Worm (Caenorhabditis elegans) whole organism, L1 larva: ENCODE measurements around the gene gst-7.
"Not testable (repeated sequence)": the region's sequence is repeated elsewhere in the genome, so short reads cannot be mapped to it uniquely, and the experiment has no call there.

Experiments used
- C04F5.9 ChIP-seq: sonication (generic microtip); optimal IDR thresholded peaks from 2 replicates; lab custom pipeline; 2016; ENCODE audit warnings: missing genetic modification characterization, missing compliant biosample characterization
- C16A3.4 ChIP-seq: fragments of 150-350 bp; optimal IDR thresholded peaks from 2 replicates; lab custom pipeline; 2014; ENCODE audit warnings: missing biosample characterization, missing genetic modification characterization
- C34B4.2 ChIP-seq: sonication (generic microtip); optimal IDR thresholded peaks from 2 replicates; lab custom pipeline; 2017; ENCODE audit warnings: mild to moderate bottlenecking, missing genetic modification characterization, missing compliant biosample characterization
- F16B12.6 ChIP-seq: fragments of 150-350 bp; optimal IDR thresholded peaks from 2 replicates; lab custom pipeline; 2014; ENCODE audit warnings: missing biosample characterization, missing genetic modification characterization
- aha-1 ChIP-seq: fragments of 150-350 bp; optimal IDR thresholded peaks from 2 replicates; lab custom pipeline; 2014; ENCODE audit warnings: missing biosample characterization, missing genetic modification characterization
- alr-1 ChIP-seq: fragments of 200-800 bp; sonication (Bioruptor generic); optimal IDR thresholded peaks from 2 replicates; lab custom pipeline; 2018; ENCODE audit warnings: borderline replicate concordance, mild to moderate bottlenecking, missing genetic modification characterization, missing compliant biosample characterization
- blmp-1 ChIP-seq: fragments of 150-350 bp; optimal IDR thresholded peaks from 2 replicates; lab custom pipeline; 2014; ENCODE audit warnings: missing biosample characterization, missing genetic modification characterization
- ceh-63 ChIP-seq: fragments of 200-800 bp; sonication (Bioruptor generic); optimal IDR thresholded peaks from 2 replicates; lab custom pipeline; 2018; ENCODE audit warnings: mild to moderate bottlenecking, missing genetic modification characterization, missing compliant biosample characterization
- ceh-90 ChIP-seq: sonication (generic microtip); optimal IDR thresholded peaks from 2 replicates; lab custom pipeline; 2016; ENCODE audit warnings: missing genetic modification characterization, missing compliant biosample characterization
- efl-1 ChIP-seq, 4 experiments: fragments of 150-350 bp; optimal IDR thresholded peaks in 3 of 4; peaks in 1 of 4; 1 replicate in 1 of 4; 2 replicates in 3 of 4; lab custom pipeline; 2014; ENCODE audit warnings: missing biosample characterization in 2 of 4, missing genetic modification characterization in 2 of 4, missing genetic modification reagents in 2 of 4
- egl-27 ChIP-seq, 2 experiments: fragments of 150-350 bp in 1 of 2; sonication (generic microtip); optimal IDR thresholded peaks; 3 replicates each; lab custom pipeline; 2017 to 2018; ENCODE audit warnings: missing biosample characterization in 2 of 2, missing genetic modification characterization in 2 of 2, missing genetic modification reagents in 2 of 2
- elt-2 ChIP-seq: sonication (generic microtip); optimal IDR thresholded peaks from 2 replicates; lab custom pipeline; 2016; ENCODE audit warnings: missing genetic modification characterization, mild to moderate bottlenecking, inconsistent platforms, missing compliant biosample characterization, missing genetic modification reagents
- elt-3 ChIP-seq, 6 experiments: fragments of 150-350 bp in 1 of 6; sonication (generic microtip); optimal IDR thresholded peaks; 2 replicates each; lab custom pipeline; 2017 to 2018; ENCODE audit warnings: missing biosample characterization in 6 of 6, missing genetic modification characterization in 6 of 6, inconsistent platforms in 1 of 6
- ets-5 ChIP-seq: fragments of 200-800 bp; sonication (Bioruptor generic); IDR thresholded peaks from 2 replicates; pipeline ENCODE4 v1.3.6; 2022; ENCODE audit warnings: missing genetic modification characterization, missing compliant biosample characterization
- grh-1 ChIP-seq: fragments of 200-800 bp; sonication (Bioruptor generic); IDR thresholded peaks from 2 replicates; pipeline ENCODE4 v1.3.6; 2022; ENCODE audit warnings: missing genetic modification reagents, missing genetic modification characterization, missing compliant biosample characterization
- hlh-17 ChIP-seq: fragments of 200-800 bp; sonication (Bioruptor generic); optimal IDR thresholded peaks from 2 replicates; lab custom pipeline; 2018; ENCODE audit warnings: missing genetic modification characterization, mild to moderate bottlenecking, missing compliant biosample characterization, moderate library complexity, borderline replicate concordance
- isw-1 ChIP-seq: fragments of 200-800 bp; sonication (Bioruptor generic); IDR thresholded peaks from 2 replicates; pipeline ENCODE4 v1.3.6; 2022; ENCODE audit warnings: missing genetic modification characterization, missing compliant biosample characterization
- jun-1 ChIP-seq: fragments of 150-350 bp; optimal IDR thresholded peaks from 2 replicates; lab custom pipeline; 2014; ENCODE audit warnings: missing biosample characterization, missing genetic modification reagents, missing genetic modification characterization
- lin-13 ChIP-seq: fragments of 150-350 bp; optimal IDR thresholded peaks from 2 replicates; lab custom pipeline; 2014; ENCODE audit warnings: missing biosample characterization, missing genetic modification reagents, missing genetic modification characterization
- mdl-1 ChIP-seq, 2 experiments: fragments of 150-350 bp; optimal IDR thresholded peaks; 2 replicates each; lab custom pipeline; 2014 to 2017; ENCODE audit warnings: missing biosample characterization in 2 of 2, missing genetic modification characterization in 2 of 2, inconsistent platforms in 1 of 2
- mef-2 ChIP-seq: fragments of 150-350 bp; optimal IDR thresholded peaks from 2 replicates; lab custom pipeline; 2014; ENCODE audit warnings: missing biosample characterization, missing genetic modification characterization
- nhr-12 ChIP-seq: sonication (generic microtip); optimal IDR thresholded peaks from 2 replicates; lab custom pipeline; 2017; ENCODE audit warnings: missing biosample characterization, missing genetic modification characterization
- nhr-20 ChIP-seq: sonication (generic microtip); optimal IDR thresholded peaks from 2 replicates; lab custom pipeline; 2016; ENCODE audit warnings: mild to moderate bottlenecking, missing genetic modification characterization, missing compliant biosample characterization
- nhr-237 ChIP-seq: fragments of 150-350 bp; optimal IDR thresholded peaks from 2 replicates; lab custom pipeline; 2014; ENCODE audit warnings: missing biosample characterization, missing genetic modification characterization
- nhr-76 ChIP-seq: sonication (generic microtip); optimal IDR thresholded peaks from 2 replicates; lab custom pipeline; 2017; ENCODE audit warnings: missing biosample characterization, missing genetic modification characterization
- nhr-77 ChIP-seq: fragments of 150-350 bp; optimal IDR thresholded peaks from 2 replicates; lab custom pipeline; 2014; ENCODE audit warnings: missing biosample characterization, missing genetic modification characterization
- snpc-4 ChIP-seq: fragments of 150-350 bp; optimal IDR thresholded peaks from 2 replicates; lab custom pipeline; 2014; ENCODE audit warnings: missing biosample characterization, missing genetic modification characterization
- tbx-2 ChIP-seq: sonication (generic microtip); optimal IDR thresholded peaks from 2 replicates; lab custom pipeline; 2016; ENCODE audit warnings: missing genetic modification characterization, missing compliant biosample characterization
- unc-130 ChIP-seq: fragments of 150-350 bp; optimal IDR thresholded peaks from 2 replicates; lab custom pipeline; 2017; ENCODE audit warnings: missing biosample characterization, missing genetic modification characterization, inconsistent platforms
- unc-86 ChIP-seq: sonication (generic microtip); optimal IDR thresholded peaks from 2 replicates; lab custom pipeline; 2016; ENCODE audit warnings: missing genetic modification characterization, missing compliant biosample characterization
- unc-98 ChIP-seq: fragments of 200-800 bp; sonication (Bioruptor generic); IDR thresholded peaks from 2 replicates; pipeline ENCODE4 v1.3.6; 2022; ENCODE audit warnings: missing genetic modification characterization, missing compliant biosample characterization
- vab-15 ChIP-seq: sonication (generic microtip); optimal IDR thresholded peaks from 2 replicates; lab custom pipeline; 2017; ENCODE audit warnings: missing genotype, mild to moderate bottlenecking, missing genetic modification characterization, missing compliant biosample characterization
- zag-1 ChIP-seq: fragments of 150-350 bp; optimal IDR thresholded peaks from 2 replicates; lab custom pipeline; 2014; ENCODE audit warnings: missing biosample characterization, missing genetic modification characterization
- ztf-11 ChIP-seq, 2 experiments: sonication (generic microtip); optimal IDR thresholded peaks; 2 replicates each; lab custom pipeline; 2016 to 2017; ENCODE audit warnings: missing genetic modification characterization in 2 of 2, missing biosample characterization in 1 of 2, missing compliant biosample characterization in 1 of 2
- ztf-4 ChIP-seq: fragments of 150-350 bp; optimal IDR thresholded peaks from 2 replicates; lab custom pipeline; 2014; ENCODE audit warnings: missing biosample characterization, missing genetic modification characterization

The gst-7 gene

ce11 chrII:4857086-4857485, 24.8 kb upstream of the gst-7 start (continued):
- TF ChIP-seq alr-1 (tag; lab: Kevin White, UChicago) (no peak), mdl-1 (tag; optimal IDR thresholded peaks at IDR 0.05; lab: Kevin White, UChicago) (no peak), unc-86 (tag; lab: Kevin White, UChicago) (no peak), nhr-237 (tag; lab: Kevin White, UChicago) (no peak), mef-2 (tag; lab: Kevin White, UChicago) (no peak), nhr-12 (no peak), unc-98 (GFP tag; lab: Robert Waterston, UW) (no peak), lin-13 (no peak), nhr-76 (tag; lab: Kevin White, UChicago) (no peak), tbx-2 (tag; lab: Kevin White, UChicago) (no peak), F16B12.6 (tag; lab: Kevin White, UChicago) (no peak), efl-1 (optimal IDR thresholded peaks at IDR 0.05; lab: Kevin White, UChicago) (no peak), efl-1 (GFP tag; optimal IDR thresholded peaks at IDR 0.05 in 1 of 2; lab: Kevin White, UChicago) (peak in 1 of 2 experiments; percentile 69), vab-15 (tag; lab: Kevin White, UChicago) (no peak), aha-1 (no peak), C04F5.9 (no peak), nhr-20 (peak; percentile 32), zag-1 (tag; lab: Kevin White, UChicago) (no peak), unc-130 (tag; lab: Kevin White, UChicago) (peak; percentile 5), ceh-90 (tag; lab: Kevin White, UChicago) (no peak), egl-27 (tag; optimal IDR thresholded peaks at IDR 0.05; lab: Kevin White, UChicago) (no peak), elt-2 (peak; percentile 85), isw-1 (GFP tag; lab: Robert Waterston, UW) (no peak)

- TF ChIP-seq efl-1 (optimal IDR thresholded peaks at IDR 0.05; lab: Kevin White, UChicago) (no peak), efl-1 (GFP tag; optimal IDR thresholded peaks at IDR 0.05 in 1 of 2; lab: Kevin White, UChicago) (peak in 1 of 2 experiments; percentile 29), elt-3 (tag; optimal IDR thresholded peaks at IDR 0.05; lab: Kevin White, UChicago) (no peak)
- TF ChIP-seq, all 84 proteins: peak for 1
These were observed 23.9 kb upstream of the gst-7 start, which contains the start of gene F11G11.5 for ce11 chrII:4857873-4858364. Gene F11G11.5, plus strand, starts transcription at chrII:4857923.

- no peak for TF ChIP-seq ztf-4 (tag; lab: Kevin White, UChicago)
- TF ChIP-seq hlh-17 = no peak
- peak; percentile 0 for TF ChIP-seq blmp-1 (tag; lab: Kevin White, UChicago)
- TF ChIP-seq efl-1 (optimal IDR thresholded peaks at IDR 0.05; lab: Kevin White, UChicago) = no peak
- TF ChIP-seq efl-1 (GFP tag; optimal IDR thresholded peaks at IDR 0.05 in 1 of 2; lab: Kevin White, UChicago) = peak in 1 of 2 experiments; percentile 85
- TF ChIP-seq grh-1 = no peak
- no peak for TF ChIP-seq ztf-11 (tag; optimal IDR thresholded peaks at IDR 0.05; lab: Kevin White, UChicago)
- no peak for TF ChIP-seq ets-5 (GFP tag; lab: Robert Waterston, UW)
- TF ChIP-seq ceh-63 (GFP tag; lab: Kevin White, UChicago) = no peak
- TF ChIP-seq jun-1 = no peak
- no peak for TF ChIP-seq nhr-77
- no peak for TF ChIP-seq C16A3.4 (tag; lab: Kevin White, UChicago)
- TF ChIP-seq aha-1 = no peak
- TF ChIP-seq, all 84 proteins: peak for 2
These were observed 22.9 kb upstream of the gst-7 start for ce11 chrII:4858906-4859411.

ce11 chrII:4860260-4860659, 21.6 kb upstream of the gst-7 start, which contains the start of the genes nspd-5 and F11G11.4:
Gene nspd-5, minus strand, starts transcription at chrII:4860360.
Gene F11G11.4, plus strand, starts transcription at chrII:4860594.
- TF ChIP-seq ceh-63 (GFP tag; lab: Kevin White, UChicago); snpc-4 (tag; lab: Kevin White, UChicago); C34B4.2 (tag; lab: Kevin White, UChicago): not testable (repeated sequence)
